Fruit fly (Drosophila melanogaster): Measurements from ENCODE around the gene Trxr2.

dm6 chr3L:22504323-22504722 is 45.7 kb upstream of the Trxr2 start, which contains the start of gene CG43330:
- no peak for TF ChIP-seq CG8478 (optimal IDR thresholded peaks at IDR 0.05)
- no peak for TF ChIP-seq psq (optimal IDR thresholded peaks at IDR 0.05)
- TF ChIP-seq EcR (GFP tag; optimal IDR thresholded peaks at IDR 0.05), result no peak

Data from whole organism.